Worm (Caenorhabditis elegans) whole organism, L1 larva: ENCODE measurements around the gene sri-61.

ENCODE experiments used
- ama-1 ChIP-seq: fragments of 150-350 bp; optimal IDR thresholded peaks from 2 replicates; lab custom pipeline; 2014
- irx-1 ChIP-seq: sonication (generic microtip); optimal IDR thresholded peaks from 2 replicates; lab custom pipeline; 2016; ENCODE audit warnings: missing genetic modification characterization, missing compliant biosample characterization

DNA sequence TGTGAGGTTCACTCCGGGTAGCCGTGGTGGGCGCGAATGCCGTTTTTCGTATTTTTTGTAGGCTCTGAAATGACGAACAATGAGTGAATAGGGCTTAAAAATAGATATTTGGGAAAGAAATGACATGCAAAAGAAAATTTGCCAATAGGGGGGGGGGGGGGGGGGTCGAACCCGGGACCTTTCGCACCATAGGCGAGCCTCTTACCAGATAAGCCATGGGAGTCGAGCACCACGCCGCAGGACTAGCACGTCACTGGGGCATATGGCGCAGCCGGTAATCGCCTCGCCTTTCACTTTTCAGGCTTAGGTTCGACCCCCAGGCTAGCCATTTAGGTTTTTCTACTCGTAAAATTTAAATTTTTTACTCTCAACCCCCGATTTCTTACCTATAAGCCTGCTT is 19.1 kb upstream of the sri-61 start:
- TF ChIP-seq ama-1 (no peak), irx-1 (tag; lab: Kevin White, UChicago) (no peak)
